Worm (Caenorhabditis elegans) whole organism, early embryonic: ENCODE data around the gene unc-46.

Experiments used
- B0310.2 ChIP-seq: sonication (generic microtip); optimal IDR thresholded peaks from 2 replicates; lab custom pipeline; 2016; ENCODE audit warnings: mild to moderate bottlenecking, missing genetic modification characterization, missing compliant biosample characterization
- F13C5.2 ChIP-seq: sonication (generic microtip); optimal IDR thresholded peaks from 2 replicates; lab custom pipeline; 2017; ENCODE audit warnings: mild to moderate bottlenecking, missing genetic modification characterization, inconsistent platforms, missing compliant biosample characterization
- aly-1 ChIP-seq: sonication (generic microtip); optimal IDR thresholded peaks from 2 replicates; lab custom pipeline; 2016; ENCODE audit warnings: missing genetic modification characterization, missing compliant biosample characterization
- ama-1 ChIP-seq: fragments of 150-350 bp; optimal IDR thresholded peaks from 2 replicates; lab custom pipeline; 2014
- ceh-13 ChIP-seq: fragments of 200-800 bp; sonication (Bioruptor generic); optimal IDR thresholded peaks from 2 replicates; lab custom pipeline; 2018; ENCODE audit warnings: mild to moderate bottlenecking, missing genetic modification characterization, missing compliant biosample characterization
- ceh-36 ChIP-seq: sonication (generic microtip); optimal IDR thresholded peaks from 2 replicates; lab custom pipeline; 2016; ENCODE audit warnings: missing genetic modification characterization, inconsistent platforms, missing compliant biosample characterization
- ets-7 ChIP-seq: sonication (generic microtip); optimal IDR thresholded peaks from 2 replicates; lab custom pipeline; 2016; ENCODE audit warnings: missing genotype, missing genetic modification characterization, missing compliant biosample characterization
- flt-1 ChIP-seq: fragments of 200-800 bp; sonication (Bioruptor generic); IDR thresholded peaks from 2 replicates; pipeline ENCODE4 v1.3.6; 2022; ENCODE audit warnings: missing genetic modification characterization, missing compliant biosample characterization
- hmbx-1 ChIP-seq: sonication (generic microtip); optimal IDR thresholded peaks from 2 replicates; lab custom pipeline; 2016; ENCODE audit warnings: mild to moderate bottlenecking, missing genetic modification characterization, missing compliant biosample characterization
- hmg-4 ChIP-seq: fragments of 200-800 bp; sonication (Bioruptor generic); optimal IDR thresholded peaks from 2 replicates; lab custom pipeline; 2018; ENCODE audit warnings: mild to moderate bottlenecking, missing genetic modification characterization, missing compliant biosample characterization
- hnd-1 ChIP-seq: sonication (generic microtip); optimal IDR thresholded peaks from 2 replicates; lab custom pipeline; 2016; ENCODE audit warnings: missing genetic modification characterization, missing compliant biosample characterization
- pes-1 ChIP-seq: fragments of 200-800 bp; sonication (Bioruptor generic); IDR thresholded peaks from 2 replicates; pipeline ENCODE4 v1.3.6; 2022; ENCODE audit warnings: missing genetic modification reagents, missing genetic modification characterization, missing compliant biosample characterization
- scrt-1 ChIP-seq: fragments of 200-800 bp; sonication (Bioruptor generic); IDR thresholded peaks from 2 replicates; pipeline ENCODE4 v1.3.6; 2022; ENCODE audit warnings: missing genetic modification characterization, missing compliant biosample characterization
- sea-1 ChIP-seq: fragments of 200-800 bp; sonication (Bioruptor generic); conservative IDR thresholded peaks from 2 replicates; pipeline ENCODE4 v1.3.6; 2022; ENCODE audit warnings: missing genetic modification characterization, missing compliant biosample characterization
- tbx-11 ChIP-seq: fragments of 200-800 bp; sonication (Bioruptor generic); IDR thresholded peaks from 2 replicates; pipeline ENCODE4 v1.3.6; 2022; ENCODE audit warnings: missing genetic modification characterization, missing compliant biosample characterization
- tbx-37 ChIP-seq: fragments of 200-800 bp; sonication (Bioruptor generic); conservative IDR thresholded peaks from 2 replicates; pipeline ENCODE4 v1.3.6; 2022; ENCODE audit warnings: missing genetic modification reagents, missing genetic modification characterization, missing compliant biosample characterization
- tra-4 ChIP-seq: sonication (generic microtip); optimal IDR thresholded peaks from 2 replicates; lab custom pipeline; 2017; ENCODE audit warnings: missing genetic modification characterization, missing compliant biosample characterization

unc-46 gene

ce11 chrV:5053335-5053734, 45.5 kb downstream of the unc-46 start, which contains the start of gene cwp-4:
Gene cwp-4 (plus strand): TSS chrV:5053635.
- no peak for TF ChIP-seq sea-1 (GFP tag; lab: Robert Waterston, UW)
- TF ChIP-seq ceh-13 (GFP tag; lab: Kevin White, UChicago) = no peak
- TF ChIP-seq pes-1 (GFP tag; lab: Robert Waterston, UW) = no peak
- TF ChIP-seq scrt-1 (GFP tag; lab: Robert Waterston, UW) = no peak
- TF ChIP-seq hmg-4 (GFP tag; lab: Kevin White, UChicago) = no peak
- no peak for TF ChIP-seq B0310.2 (tag; lab: Kevin White, UChicago)

DNA sequence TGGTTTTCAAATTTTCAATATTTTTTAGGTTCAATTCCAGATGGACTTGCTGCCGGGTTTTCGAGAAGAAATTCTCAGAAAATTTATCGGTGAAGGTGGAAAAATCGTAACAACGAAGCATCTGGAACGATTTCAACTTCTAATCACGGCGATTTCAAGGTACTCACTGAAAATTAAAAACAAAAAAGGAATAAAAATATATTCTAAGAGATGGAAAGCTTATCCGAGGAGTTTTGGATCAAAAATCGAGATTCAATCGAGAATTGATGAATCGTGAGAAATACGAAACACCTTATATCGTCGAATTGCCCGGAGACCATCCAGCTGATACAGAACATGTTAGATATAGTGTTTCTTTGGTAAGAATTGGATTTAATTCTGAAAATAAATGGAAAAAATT, 46.6 kb downstream of the unc-46 start, which contains the start of gene K11D12.12:
TSS of gene K11D12.12 (plus strand) at position 29 of the 400 bp plus-strand sequence.
- TF ChIP-seq flt-1 (GFP tag; lab: Robert Waterston, UW) (no peak), tra-4 (tag; lab: Kevin White, UChicago) (no peak), ceh-36 (tag; lab: Kevin White, UChicago) (no peak), F13C5.2 (tag; lab: Kevin White, UChicago) (no peak), tbx-37 (GFP tag; lab: Robert Waterston, UW) (no peak), ama-1 (lab: Kevin White, UChicago) (no peak), B0310.2 (tag; lab: Kevin White, UChicago) (no peak), tbx-11 (GFP tag; lab: Robert Waterston, UW) (no peak), ets-7 (tag; lab: Kevin White, UChicago) (no peak), aly-1 (tag; lab: Kevin White, UChicago) (no peak), hmbx-1 (tag; lab: Kevin White, UChicago) (no peak), scrt-1 (GFP tag; lab: Robert Waterston, UW) (no peak)

- TF ChIP-seq sea-1 (GFP tag; lab: Robert Waterston, UW) = no peak
- TF ChIP-seq tbx-37 (GFP tag; lab: Robert Waterston, UW) = no peak
- TF ChIP-seq hmg-4 (GFP tag; lab: Kevin White, UChicago) = no peak
- TF ChIP-seq pes-1 (GFP tag; lab: Robert Waterston, UW) = no peak
- TF ChIP-seq scrt-1 (GFP tag; lab: Robert Waterston, UW) = no peak
These were observed 48.7 kb downstream of the unc-46 start for ce11 chrV:5050073-5050599.

- TF ChIP-seq hmg-4 (GFP tag; lab: Kevin White, UChicago) (peak; percentile 15), flt-1 (GFP tag; lab: Robert Waterston, UW) (0 out of 2 replicates have a peak, but pooled peaks have one; percentile 20), tbx-11 (GFP tag; lab: Robert Waterston, UW) (no peak), scrt-1 (GFP tag; lab: Robert Waterston, UW) (peak; percentile 85), ama-1 (lab: Kevin White, UChicago) (no peak), hnd-1 (tag; lab: Kevin White, UChicago) (no peak), ets-7 (tag; lab: Kevin White, UChicago) (no peak), F13C5.2 (tag; lab: Kevin White, UChicago) (peak; percentile 71), B0310.2 (tag; lab: Kevin White, UChicago) (no peak), pes-1 (GFP tag; lab: Robert Waterston, UW) (0 out of 2 replicates have a peak, but pooled peaks have one; percentile 32), sea-1 (GFP tag; lab: Robert Waterston, UW) (no peak)
These were observed 49.4 kb downstream of the unc-46 start, which contains the start of the genes pqn-51 and K11D12.14 for ce11 chrV:5049333-5049942. Gene pqn-51 (plus strand): TSS chrV:5049607. Gene K11D12.14 (plus strand): TSS chrV:5049636.

ce11 chrV:5047230-5047629, 51.6 kb downstream of the unc-46 start:
- peak; percentile 88 for TF ChIP-seq scrt-1 (GFP tag; lab: Robert Waterston, UW)
- TF ChIP-seq pes-1 (GFP tag; lab: Robert Waterston, UW) = peak; percentile 42; the same call in 1 of the 2 replicates
- peak; percentile 69; the same call in 1 of the 2 replicates for TF ChIP-seq sea-1 (GFP tag; lab: Robert Waterston, UW)
